Fruit fly (Drosophila melanogaster) whole organism, prepupa: ENCODE data around the gene pigeon.
A peak's percentile ranks its signal among the peaks of the same experiment; 100 is the strongest.

Experiments used
- Blimp-1 ChIP-seq: fragments of 200-800 bp; sonication (Bioruptor generic); optimal IDR thresholded peaks from 3 replicates; lab custom pipeline; 2017; ENCODE audit warnings: missing biosample characterization, missing genetic modification characterization, mild to moderate bottlenecking, moderate library complexity, missing genetic modification reagents
- CG10631 ChIP-seq: fragments of 200-800 bp; sonication (Bioruptor generic); optimal IDR thresholded peaks from 2 replicates; lab custom pipeline; 2016; ENCODE audit warnings: missing biosample characterization, missing genetic modification characterization
- CG11294 ChIP-seq: fragments of 200-800 bp; sonication (Bioruptor generic); IDR thresholded peaks from 2 replicates; pipeline ENCODE4 v1.3.6; 2022; ENCODE audit warnings: missing biosample characterization, missing genetic modification characterization
- CG11762 ChIP-seq: fragments of 200-800 bp; sonication (Bioruptor generic); optimal IDR thresholded peaks from 3 replicates; lab custom pipeline; 2016; ENCODE audit warnings: missing biosample characterization, missing genetic modification characterization; ENCODE audit not compliant: insufficient read depth
- CG11902 ChIP-seq: fragments of 200-800 bp; sonication (Bioruptor generic); optimal IDR thresholded peaks from 3 replicates; lab custom pipeline; 2016; ENCODE audit warnings: missing biosample characterization, missing genetic modification characterization
- CG15336 ChIP-seq: fragments of 200-800 bp; sonication (Bioruptor generic); IDR thresholded peaks from 2 replicates; pipeline ENCODE4 v1.3.6; 2022; ENCODE audit warnings: missing biosample characterization, missing genetic modification characterization
- CG16779 ChIP-seq: fragments of 200-800 bp; sonication (Bioruptor generic); optimal IDR thresholded peaks from 3 replicates; lab custom pipeline; 2017; ENCODE audit warnings: missing biosample characterization, mild to moderate bottlenecking, missing genetic modification characterization
- CG3032 ChIP-seq: fragments of 200-800 bp; optimal IDR thresholded peaks from 2 replicates; lab custom pipeline; 2019; ENCODE audit warnings: missing biosample characterization, mild to moderate bottlenecking, missing genetic modification characterization, moderate library complexity
- CG32006 ChIP-seq: fragments of 200-800 bp; sonication (Bioruptor generic); optimal IDR thresholded peaks from 3 replicates; lab custom pipeline; 2017; ENCODE audit warnings: missing biosample characterization, mild to moderate bottlenecking, missing genetic modification characterization
- CG3919 ChIP-seq: fragments of 200-800 bp; sonication (Bioruptor generic); optimal IDR thresholded peaks from 3 replicates; lab custom pipeline; 2016; ENCODE audit warnings: missing biosample characterization, missing genetic modification characterization
- CG4318 ChIP-seq: fragments of 200-800 bp; sonication (Bioruptor generic); optimal IDR thresholded peaks from 3 replicates; lab custom pipeline; 2017; ENCODE audit warnings: missing biosample characterization, mild to moderate bottlenecking, missing genetic modification characterization
- CG6163 ChIP-seq: fragments of 200-800 bp; sonication (Bioruptor generic); IDR thresholded peaks from 3 replicates; pipeline ENCODE4 v1.3.6; 2022; ENCODE audit warnings: missing biosample characterization, missing genetic modification characterization
- CG6276 ChIP-seq: fragments of 200-800 bp; sonication (Bioruptor generic); optimal IDR thresholded peaks from 2 replicates; lab custom pipeline; 2017; ENCODE audit warnings: missing biosample characterization, mild to moderate bottlenecking, missing genetic modification characterization
- CG7368 ChIP-seq: fragments of 200-800 bp; sonication (Bioruptor generic); optimal IDR thresholded peaks from 3 replicates; lab custom pipeline; 2016; ENCODE audit warnings: missing biosample characterization, missing genetic modification characterization
- CG8119 ChIP-seq: fragments of 200-800 bp; sonication (Bioruptor generic); IDR thresholded peaks from 3 replicates; pipeline ENCODE4 v1.3.6; 2022; ENCODE audit warnings: missing biosample characterization, missing genetic modification characterization
- CG8319 ChIP-seq: fragments of 200-800 bp; sonication (Bioruptor generic); optimal IDR thresholded peaks from 3 replicates; lab custom pipeline; 2016; ENCODE audit warnings: missing biosample characterization, missing genetic modification characterization
- CG8632 ChIP-seq: fragments of 200-800 bp; sonication (Bioruptor generic); optimal IDR thresholded peaks from 3 replicates; lab custom pipeline; 2016; ENCODE audit warnings: missing biosample characterization, missing genetic modification characterization
- CG9139 ChIP-seq: fragments of 200-800 bp; sonication (Bioruptor generic); optimal IDR thresholded peaks from 3 replicates; lab custom pipeline; 2017; ENCODE audit warnings: missing biosample characterization, mild to moderate bottlenecking, missing genetic modification characterization
- Eip78C ChIP-seq: fragments of 200-800 bp; sonication (Bioruptor generic); peaks from one replicate; lab custom pipeline; 2016; ENCODE audit warnings: missing biosample characterization, missing genetic modification characterization
- Hr38 ChIP-seq: sonication (Bioruptor generic); optimal IDR thresholded peaks from 2 replicates; lab custom pipeline; 2016; ENCODE audit warnings: missing biosample characterization, missing genetic modification characterization
- Hr39 ChIP-seq: fragments of 200-800 bp; sonication (Bioruptor generic); optimal IDR thresholded peaks from 2 replicates; lab custom pipeline; 2016; ENCODE audit warnings: missing biosample characterization, missing genetic modification characterization
- Hr4 ChIP-seq: fragments of 200-800 bp; sonication (Bioruptor generic); optimal IDR thresholded peaks from 3 replicates; lab custom pipeline; 2016; ENCODE audit warnings: missing biosample characterization, missing genetic modification characterization
- Lpt ChIP-seq: fragments of 200-800 bp; sonication (Bioruptor generic); optimal IDR thresholded peaks from 3 replicates; lab custom pipeline; 2016; ENCODE audit warnings: missing biosample characterization, missing genetic modification characterization
- Met ChIP-seq: fragments of 200-800 bp; sonication (Bioruptor generic); optimal IDR thresholded peaks from 3 replicates; lab custom pipeline; 2016; ENCODE audit warnings: missing biosample characterization, missing genetic modification characterization
- OdsH ChIP-seq: fragments of 200-800 bp; sonication (Bioruptor generic); optimal IDR thresholded peaks from 3 replicates; lab custom pipeline; 2016; ENCODE audit warnings: missing biosample characterization, missing genetic modification characterization
- Sox15 ChIP-seq: fragments of 200-800 bp; sonication (Bioruptor generic); optimal IDR thresholded peaks from 3 replicates; lab custom pipeline; 2016; ENCODE audit warnings: missing biosample characterization, missing genetic modification characterization
- achi ChIP-seq: fragments of 200-800 bp; sonication (Bioruptor generic); optimal IDR thresholded peaks from 3 replicates; lab custom pipeline; 2016; ENCODE audit warnings: missing biosample characterization, missing genetic modification characterization
- acj6 ChIP-seq: fragments of 200-800 bp; sonication (Bioruptor generic); optimal IDR thresholded peaks from 3 replicates; lab custom pipeline; 2016; ENCODE audit warnings: missing biosample characterization, missing genetic modification characterization
- cyc ChIP-seq: fragments of 200-800 bp; sonication (Bioruptor generic); optimal IDR thresholded peaks from 3 replicates; lab custom pipeline; 2016; ENCODE audit warnings: missing biosample characterization, missing genetic modification characterization
- dac ChIP-seq: fragments of 200-800 bp; sonication (Bioruptor generic); optimal IDR thresholded peaks from 2 replicates; lab custom pipeline; 2017; ENCODE audit warnings: missing biosample characterization, mild to moderate bottlenecking, missing genetic modification characterization
- fd59A ChIP-seq: fragments of 200-800 bp; sonication (Bioruptor generic); optimal IDR thresholded peaks from 2 replicates; lab custom pipeline; 2017; ENCODE audit warnings: missing biosample characterization, mild to moderate bottlenecking, missing genetic modification characterization, missing genetic modification reagents
- fd85E ChIP-seq: fragments of 200-800 bp; sonication (Bioruptor generic); optimal IDR thresholded peaks from 3 replicates; lab custom pipeline; 2016; ENCODE audit warnings: missing biosample characterization, missing genetic modification characterization
- fkh ChIP-seq: fragments of 200-800 bp; sonication (Bioruptor generic); optimal IDR thresholded peaks from 3 replicates; lab custom pipeline; 2017; ENCODE audit warnings: missing biosample characterization, mild to moderate bottlenecking, missing genetic modification characterization, moderate library complexity
- lz ChIP-seq: fragments of 200-800 bp; sonication (Bioruptor generic); optimal IDR thresholded peaks from 3 replicates; lab custom pipeline; 2016; ENCODE audit warnings: missing biosample characterization, missing genetic modification characterization
- net ChIP-seq: fragments of 200-800 bp; sonication (Bioruptor generic); optimal IDR thresholded peaks from 3 replicates; lab custom pipeline; 2016; ENCODE audit warnings: missing biosample characterization, missing genetic modification characterization
- pdm3 ChIP-seq: fragments of 200-800 bp; sonication (Bioruptor generic); optimal IDR thresholded peaks from 3 replicates; lab custom pipeline; 2016; ENCODE audit warnings: missing biosample characterization, missing genetic modification characterization
- salr ChIP-seq, 2 experiments: fragments of 200-800 bp; sonication (Bioruptor generic); optimal IDR thresholded peaks; 3 replicates each; lab custom pipeline; 2016 to 2018; ENCODE audit warnings: missing biosample characterization in 2 of 2, missing genetic modification characterization in 2 of 2, mild to moderate bottlenecking in 1 of 2
- ss ChIP-seq, 2 experiments: fragments of 200-800 bp; sonication (Bioruptor generic); optimal IDR thresholded peaks; 2 replicates in 1 of 2; 3 replicates in 1 of 2; lab custom pipeline; 2017 to 2018; ENCODE audit warnings: mild to moderate bottlenecking in 2 of 2, missing biosample characterization in 2 of 2, missing genetic modification characterization in 2 of 2, moderate library complexity in 1 of 2
- svp ChIP-seq: fragments of 200-800 bp; sonication (Bioruptor generic); peaks from one replicate; lab custom pipeline; 2016; ENCODE audit warnings: missing biosample characterization, missing genetic modification characterization
- topi ChIP-seq: fragments of 200-800 bp; sonication (Bioruptor generic); optimal IDR thresholded peaks from 3 replicates; lab custom pipeline; 2016; ENCODE audit warnings: missing biosample characterization, missing genetic modification characterization
- vri ChIP-seq: fragments of 200-800 bp; sonication (Bioruptor generic); optimal IDR thresholded peaks from 3 replicates; lab custom pipeline; 2016; ENCODE audit warnings: missing biosample characterization, mild to moderate bottlenecking, missing genetic modification characterization

The pigeon gene

dm6 chr2L:19201841-19202240, 16.0 kb downstream of the pigeon start (continued):
- TF ChIP-seq OdsH (GFP tag; lab: Kevin White, UChicago) (peak; percentile 69), Lpt (GFP tag; lab: Kevin White, UChicago) (peak; percentile 22), CG8632 (peak; percentile 38), CG11294 (GFP tag; lab: Robert Waterston, UW) (0 out of 2 replicates have a peak, but pooled peaks have one; percentile 13), net (GFP tag; lab: Kevin White, UChicago) (peak; percentile 62), vri (GFP tag; lab: Kevin White, UChicago) (peak; percentile 46), Sox15 (GFP tag; lab: Kevin White, UChicago) (no peak), CG15336 (GFP tag; lab: Robert Waterston, UW) (peak; percentile 67), lz (peak; percentile 64), CG6276 (GFP tag; lab: Kevin White, UChicago) (peak; percentile 51), CG16779 (tag; lab: Kevin White, UChicago) (no peak), fd85E (GFP tag; lab: Kevin White, UChicago) (no peak), dac (GFP tag; lab: Kevin White, UChicago) (no peak), CG8319 (GFP tag; lab: Kevin White, UChicago) (peak; percentile 15), CG11762 (GFP tag; lab: Kevin White, UChicago) (no peak), ss (GFP tag; optimal IDR thresholded peaks at IDR 0.05; lab: Kevin White, UChicago) (peak in 1 of 2 experiments; percentile 2), fd59A (GFP tag; lab: Kevin White, UChicago) (peak; percentile 48), CG3032 (tag; lab: Kevin White, UChicago) (peak; percentile 62), Met (GFP tag; lab: Kevin White, UChicago) (peak; percentile 77), Hr38 (no peak)
- TF ChIP-seq, all 60 proteins: peak for 49

- TF ChIP-seq CG11294 (GFP tag; lab: Robert Waterston, UW) (no peak), ss (GFP tag; optimal IDR thresholded peaks at IDR 0.05; lab: Kevin White, UChicago) (peak in 1 of 2 experiments; percentile 75)
- TF ChIP-seq, all 60 proteins: peak for 1
Observed at dm6 chr2L:19204546-19204945, 18.7 kb downstream of the pigeon start.

dm6 chr2L:19208874-19209273, 23.0 kb downstream of the pigeon start:
- TF ChIP-seq Eip78C (GFP tag; lab: Kevin White, UChicago) (peak; percentile 15), CG7368 (GFP tag; lab: Kevin White, UChicago) (no peak), svp (GFP tag; lab: Kevin White, UChicago) (peak; percentile 30)

- TF ChIP-seq CG11762 (GFP tag; lab: Kevin White, UChicago), result no peak
- no peak for TF ChIP-seq topi (GFP tag; lab: Kevin White, UChicago)
- TF ChIP-seq CG6276 (GFP tag; lab: Kevin White, UChicago), result no peak
- TF ChIP-seq CG11294 (GFP tag; lab: Robert Waterston, UW), result no peak
- peak; percentile 27 for TF ChIP-seq Eip78C (GFP tag; lab: Kevin White, UChicago)
- TF ChIP-seq CG15336 (GFP tag; lab: Robert Waterston, UW), result no peak
- no peak for TF ChIP-seq cyc (GFP tag; lab: Kevin White, UChicago)
- no peak for TF ChIP-seq CG4318 (GFP tag; lab: Kevin White, UChicago)
- no peak for TF ChIP-seq salr (GFP tag; optimal IDR thresholded peaks at IDR 0.05; lab: Kevin White, UChicago)
- peak; percentile 43 for TF ChIP-seq svp (GFP tag; lab: Kevin White, UChicago)
- TF ChIP-seq CG32006, result peak; percentile 18
- TF ChIP-seq Hr39 (GFP tag; lab: Kevin White, UChicago), result peak; percentile 6
- TF ChIP-seq CG3919 (GFP tag; lab: Kevin White, UChicago), result no peak
- peak; percentile 25 for TF ChIP-seq Hr4 (GFP tag; lab: Kevin White, UChicago)
- TF ChIP-seq CG9139 (GFP tag; lab: Kevin White, UChicago), result no peak
- TF ChIP-seq CG8632, result no peak
- no peak for TF ChIP-seq CG11902 (GFP tag; lab: Kevin White, UChicago)
- TF ChIP-seq fkh (GFP tag; lab: Kevin White, UChicago), result no peak
- no peak for TF ChIP-seq acj6
- 0 out of 3 replicates have a peak, but pooled peaks have one; percentile 30 for TF ChIP-seq CG8119 (GFP tag; lab: Robert Waterston, UW)
- TF ChIP-seq achi (GFP tag; lab: Kevin White, UChicago), result no peak
- no peak for TF ChIP-seq lz
- no peak for TF ChIP-seq CG16779 (tag; lab: Kevin White, UChicago)
- TF ChIP-seq Met (GFP tag; lab: Kevin White, UChicago), result no peak
- TF ChIP-seq CG6163, result 0 out of 3 replicates have a peak, but pooled peaks have one; percentile 8
- peak; percentile 0 for TF ChIP-seq CG10631 (GFP tag; lab: Kevin White, UChicago)
- peak; percentile 9 for TF ChIP-seq pdm3 (GFP tag; lab: Kevin White, UChicago)
- TF ChIP-seq fd85E (GFP tag; lab: Kevin White, UChicago), result no peak
- TF ChIP-seq Blimp-1, result no peak
- peak; percentile 5 for TF ChIP-seq OdsH (GFP tag; lab: Kevin White, UChicago)
- TF ChIP-seq, all 60 proteins: peak for 10
Observed at dm6 chr2L:19212401-19212800, 26.6 kb downstream of the pigeon start.
